Fruit fly (Drosophila melanogaster) whole organism, pupa: Measurements from ENCODE around the gene bumpel.

Experiments used
- CG10348 ChIP-seq: fragments of 200-800 bp; sonication (Bioruptor generic); IDR thresholded peaks from 2 replicates; pipeline ENCODE4 v1.3.6; 2022; ENCODE audit warnings: missing biosample characterization, missing genetic modification characterization
- CG12605 ChIP-seq: fragments of 200-800 bp; sonication (Bioruptor generic); IDR thresholded peaks from 2 replicates; pipeline ENCODE4 v1.3.6; 2022; ENCODE audit warnings: missing biosample characterization, missing genetic modification characterization
- CG13204 ChIP-seq: fragments of 200-800 bp; sonication (Bioruptor generic); optimal IDR thresholded peaks from 2 replicates; lab custom pipeline; 2018; ENCODE audit warnings: missing biosample characterization, mild to moderate bottlenecking, missing genetic modification characterization, moderate library complexity
- CG14655 ChIP-seq: fragments of 200-800 bp; sonication (Bioruptor generic); optimal IDR thresholded peaks from 3 replicates; lab custom pipeline; 2017; ENCODE audit warnings: mild to moderate bottlenecking, missing biosample characterization, missing genetic modification reagents, missing genetic modification characterization
- CG15710 ChIP-seq: fragments of 200-800 bp; sonication (Bioruptor generic); optimal IDR thresholded peaks from 2 replicates; lab custom pipeline; 2018; ENCODE audit warnings: missing biosample characterization, mild to moderate bottlenecking, missing genetic modification characterization, moderate library complexity
- CG17806 ChIP-seq: fragments of 200-800 bp; sonication (Bioruptor generic); optimal IDR thresholded peaks from 2 replicates; lab custom pipeline; 2018; ENCODE audit warnings: missing biosample characterization, mild to moderate bottlenecking, missing genetic modification characterization, moderate library complexity
- CG32121 ChIP-seq: fragments of 200-800 bp; sonication (Bioruptor generic); IDR thresholded peaks from 2 replicates; pipeline ENCODE4 v1.3.6; 2022; ENCODE audit warnings: missing biosample characterization, missing genetic modification characterization
- CG34367 ChIP-seq: fragments of 200-800 bp; sonication (Bioruptor generic); optimal IDR thresholded peaks from 2 replicates; lab custom pipeline; 2018; ENCODE audit warnings: missing biosample characterization, mild to moderate bottlenecking, missing genetic modification characterization
- CG4496 ChIP-seq: fragments of 200-800 bp; sonication (Bioruptor generic); IDR thresholded peaks from 3 replicates; pipeline ENCODE4 v1.3.6; 2022; ENCODE audit warnings: missing biosample characterization, missing genetic modification characterization
- CG8159 ChIP-seq: fragments of 200-800 bp; sonication (Bioruptor generic); optimal IDR thresholded peaks from 3 replicates; lab custom pipeline; 2018; ENCODE audit warnings: missing biosample characterization, mild to moderate bottlenecking, missing genetic modification characterization, moderate library complexity
- CG8301 ChIP-seq: fragments of 200-800 bp; sonication (Bioruptor generic); optimal IDR thresholded peaks from 2 replicates; lab custom pipeline; 2018; ENCODE audit warnings: missing biosample characterization, mild to moderate bottlenecking, missing genetic modification characterization
- CG9948 ChIP-seq: fragments of 200-800 bp; sonication (Bioruptor generic); optimal IDR thresholded peaks from 2 replicates; lab custom pipeline; 2018; ENCODE audit warnings: missing biosample characterization, mild to moderate bottlenecking, missing genetic modification characterization, moderate library complexity
- D1 ChIP-seq: fragments of 200-800 bp; sonication (Bioruptor generic); optimal IDR thresholded peaks from 2 replicates; lab custom pipeline; 2018; ENCODE audit warnings: missing biosample characterization, mild to moderate bottlenecking, missing genetic modification characterization, moderate library complexity
- EcR ChIP-seq: fragments of 200-800 bp; sonication (Bioruptor generic); optimal IDR thresholded peaks from 3 replicates; lab custom pipeline; 2019; ENCODE audit warnings: missing biosample characterization, missing genetic modification characterization, mild to moderate bottlenecking, moderate library complexity, missing genetic modification reagents
- Ets98B ChIP-seq: fragments of 200-800 bp; sonication (Bioruptor generic); IDR thresholded peaks from 2 replicates; pipeline ENCODE4 v1.3.6; 2022; ENCODE audit warnings: missing biosample characterization, missing genetic modification characterization
- Pif1A ChIP-seq: fragments of 200-800 bp; sonication (Bioruptor generic); optimal IDR thresholded peaks from 3 replicates; lab custom pipeline; 2016; ENCODE audit warnings: missing biosample characterization, missing genetic modification characterization
- Pif1B ChIP-seq: fragments of 200-800 bp; sonication (Bioruptor generic); optimal IDR thresholded peaks from 3 replicates; lab custom pipeline; 2016; ENCODE audit warnings: missing biosample characterization, missing genetic modification characterization
- Snoo ChIP-seq: fragments of 200-800 bp; sonication (Bioruptor generic); optimal IDR thresholded peaks from 3 replicates; lab custom pipeline; 2017; ENCODE audit warnings: missing biosample characterization, mild to moderate bottlenecking, missing genetic modification characterization, inconsistent platforms
- fd96Ca ChIP-seq: fragments of 200-800 bp; sonication (Bioruptor generic); IDR thresholded peaks from 3 replicates; pipeline ENCODE4 v1.3.6; 2022; ENCODE audit warnings: missing biosample characterization, missing genetic modification characterization
- gl ChIP-seq: fragments of 200-800 bp; sonication (Bioruptor generic); optimal IDR thresholded peaks from 2 replicates; lab custom pipeline; 2018; ENCODE audit warnings: missing biosample characterization, mild to moderate bottlenecking, missing genetic modification characterization
- rn ChIP-seq: fragments of 200-800 bp; sonication (Bioruptor generic); IDR thresholded peaks from 2 replicates; pipeline ENCODE4 v1.3.6; 2022; ENCODE audit warnings: missing biosample characterization, missing genetic modification characterization

The bumpel gene

dm6 chr3R:11392805-11393204 is 25.7 kb downstream of the bumpel start:
- TF ChIP-seq CG34367 (no peak), fd96Ca (GFP tag; lab: Robert Waterston, UW) (no peak), CG13204 (GFP tag; lab: Kevin White, UChicago) (no peak), CG15710 (tag; lab: Kevin White, UChicago) (no peak), CG10348 (no peak), rn (GFP tag; lab: Robert Waterston, UW) (no peak), Pif1B (GFP tag; lab: Kevin White, UChicago) (no peak), Pif1A (GFP tag; lab: Kevin White, UChicago) (no peak), CG8301 (tag; lab: Kevin White, UChicago) (no peak)

dm6 chr3R:11378564-11379112 is 39.8 kb downstream of the bumpel start:
- TF ChIP-seq CG9948 (tag; lab: Kevin White, UChicago) = no peak
- TF ChIP-seq CG15710 (tag; lab: Kevin White, UChicago) = no peak
- TF ChIP-seq CG8301 (tag; lab: Kevin White, UChicago) = no peak
- no peak for TF ChIP-seq CG32121 (GFP tag; lab: Robert Waterston, UW)
- no peak for TF ChIP-seq Pif1B (GFP tag; lab: Kevin White, UChicago)
- no peak for TF ChIP-seq CG13204 (GFP tag; lab: Kevin White, UChicago)
- TF ChIP-seq Pif1A (GFP tag; lab: Kevin White, UChicago) = no peak
- no peak for TF ChIP-seq EcR
- TF ChIP-seq D1 (tag; lab: Kevin White, UChicago) = no peak
- no peak for TF ChIP-seq gl (tag; lab: Kevin White, UChicago)
- TF ChIP-seq CG4496 = no peak
- TF ChIP-seq CG14655 (GFP tag; lab: Kevin White, UChicago) = no peak
- TF ChIP-seq fd96Ca (GFP tag; lab: Robert Waterston, UW) = no peak
- no peak for TF ChIP-seq rn (GFP tag; lab: Robert Waterston, UW)
- no peak for TF ChIP-seq CG8159 (tag; lab: Kevin White, UChicago)
- TF ChIP-seq Ets98B = no peak
- no peak for TF ChIP-seq Snoo (tag; lab: Kevin White, UChicago)
- no peak for TF ChIP-seq CG17806 (tag; lab: Kevin White, UChicago)

- TF ChIP-seq CG9948 (tag; lab: Kevin White, UChicago) = no peak
- TF ChIP-seq CG10348 = no peak
- TF ChIP-seq gl (tag; lab: Kevin White, UChicago) = no peak
- TF ChIP-seq Ets98B = no peak
- TF ChIP-seq CG17806 (tag; lab: Kevin White, UChicago) = no peak
- no peak for TF ChIP-seq CG8159 (tag; lab: Kevin White, UChicago)
- no peak for TF ChIP-seq rn (GFP tag; lab: Robert Waterston, UW)
- no peak for TF ChIP-seq CG32121 (GFP tag; lab: Robert Waterston, UW)
- no peak for TF ChIP-seq Snoo (tag; lab: Kevin White, UChicago)
- TF ChIP-seq CG4496 = no peak
- no peak for TF ChIP-seq CG34367
- TF ChIP-seq D1 (tag; lab: Kevin White, UChicago) = no peak
- no peak for TF ChIP-seq CG8301 (tag; lab: Kevin White, UChicago)
- no peak for TF ChIP-seq CG12605 (GFP tag; lab: Robert Waterston, UW)
- TF ChIP-seq EcR = no peak
- TF ChIP-seq fd96Ca (GFP tag; lab: Robert Waterston, UW) = no peak
- TF ChIP-seq CG13204 (GFP tag; lab: Kevin White, UChicago) = no peak
- no peak for TF ChIP-seq CG14655 (GFP tag; lab: Kevin White, UChicago)
Observed at dm6 chr3R:11375142-11375541, 43.3 kb downstream of the bumpel start.

dm6 chr3R:11372053-11373016 is 46.1 kb downstream of the bumpel start:
- peak; percentile 5 for TF ChIP-seq Pif1A (GFP tag; lab: Kevin White, UChicago)
- TF ChIP-seq rn (GFP tag; lab: Robert Waterston, UW) = no peak
- no peak for TF ChIP-seq Snoo (tag; lab: Kevin White, UChicago)
- peak; percentile 57 for TF ChIP-seq CG13204 (GFP tag; lab: Kevin White, UChicago)
- TF ChIP-seq CG12605 (GFP tag; lab: Robert Waterston, UW) = no peak; the same call in 1 of the 2 replicates
- TF ChIP-seq CG10348 = no peak
- no peak for TF ChIP-seq CG15710 (tag; lab: Kevin White, UChicago)

dm6 chr3R:11370805-11371204 is 47.7 kb downstream of the bumpel start:
- no peak for TF ChIP-seq CG13204 (GFP tag; lab: Kevin White, UChicago)
- no peak for TF ChIP-seq Pif1B (GFP tag; lab: Kevin White, UChicago)
- TF ChIP-seq Ets98B = no peak
- TF ChIP-seq Pif1A (GFP tag; lab: Kevin White, UChicago) = no peak
- TF ChIP-seq CG8159 (tag; lab: Kevin White, UChicago) = no peak
- no peak for TF ChIP-seq CG32121 (GFP tag; lab: Robert Waterston, UW)
- TF ChIP-seq CG17806 (tag; lab: Kevin White, UChicago) = no peak
- TF ChIP-seq gl (tag; lab: Kevin White, UChicago) = no peak
- TF ChIP-seq D1 (tag; lab: Kevin White, UChicago) = no peak
- TF ChIP-seq CG12605 (GFP tag; lab: Robert Waterston, UW) = no peak
- TF ChIP-seq fd96Ca (GFP tag; lab: Robert Waterston, UW) = no peak
- no peak for TF ChIP-seq CG10348
- TF ChIP-seq CG34367 = no peak
- TF ChIP-seq CG15710 (tag; lab: Kevin White, UChicago) = no peak
- no peak for TF ChIP-seq EcR
- TF ChIP-seq CG8301 (tag; lab: Kevin White, UChicago) = no peak
- TF ChIP-seq CG14655 (GFP tag; lab: Kevin White, UChicago) = no peak
- no peak for TF ChIP-seq CG4496
- TF ChIP-seq rn (GFP tag; lab: Robert Waterston, UW) = no peak
